Worm (Caenorhabditis elegans) whole organism, midembryonic: ENCODE data around the gene srm-2.
"Not testable (repeated sequence)": the region's sequence is repeated elsewhere in the genome, so short reads cannot be mapped to it uniquely, and the experiment has no call there.

Experiments
- T22C8.4 ChIP-seq: fragments of 200-800 bp; sonication (Bioruptor generic); IDR thresholded peaks from 2 replicates; pipeline ENCODE4 v1.3.6; 2022; ENCODE audit warnings: missing genetic modification characterization, missing compliant biosample characterization
- cog-1 ChIP-seq: sonication (generic microtip); optimal IDR thresholded peaks from 2 replicates; lab custom pipeline; 2016; ENCODE audit warnings: missing genetic modification characterization, missing compliant biosample characterization
- flt-1 ChIP-seq: fragments of 200-800 bp; sonication (Bioruptor generic); IDR thresholded peaks from 2 replicates; pipeline ENCODE4 v1.3.6; 2022; ENCODE audit warnings: missing genetic modification characterization, missing compliant biosample characterization
- klf-2 ChIP-seq: fragments of 200-800 bp; sonication (Bioruptor generic); conservative IDR thresholded peaks from 2 replicates; pipeline ENCODE4 v1.3.6; 2022; ENCODE audit warnings: missing genetic modification reagents, missing genetic modification characterization, missing compliant biosample characterization
- med-1 ChIP-seq: sonication (generic microtip); optimal IDR thresholded peaks from 2 replicates; lab custom pipeline; 2017; ENCODE audit warnings: missing genetic modification characterization, mild to moderate bottlenecking, missing compliant biosample characterization, antibody characterized with exemption, missing genetic modification reagents; ENCODE audit not compliant: insufficient read depth
- ref-1 ChIP-seq: fragments of 200-800 bp; sonication (Bioruptor generic); conservative IDR thresholded peaks from 2 replicates; pipeline ENCODE4 v1.3.6; 2022; ENCODE audit warnings: missing genetic modification reagents, missing genetic modification characterization, missing compliant biosample characterization
- tab-1 ChIP-seq: fragments of 200-800 bp; sonication (Bioruptor generic); IDR thresholded peaks from 2 replicates; pipeline ENCODE4 v1.3.6; 2022; ENCODE audit warnings: missing genetic modification characterization, missing compliant biosample characterization
- ztf-23 ChIP-seq: fragments of 200-800 bp; sonication (Bioruptor generic); IDR thresholded peaks from 2 replicates; pipeline ENCODE4 v1.3.6; 2022; ENCODE audit warnings: missing genetic modification reagents, missing genetic modification characterization, missing compliant biosample characterization
- ztf-29 ChIP-seq: fragments of 200-800 bp; sonication (Bioruptor generic); IDR thresholded peaks from 2 replicates; pipeline ENCODE4 v1.3.6; 2022; ENCODE audit warnings: missing genetic modification reagents, missing genetic modification characterization, missing compliant biosample characterization

Gene srm-2

DNA sequence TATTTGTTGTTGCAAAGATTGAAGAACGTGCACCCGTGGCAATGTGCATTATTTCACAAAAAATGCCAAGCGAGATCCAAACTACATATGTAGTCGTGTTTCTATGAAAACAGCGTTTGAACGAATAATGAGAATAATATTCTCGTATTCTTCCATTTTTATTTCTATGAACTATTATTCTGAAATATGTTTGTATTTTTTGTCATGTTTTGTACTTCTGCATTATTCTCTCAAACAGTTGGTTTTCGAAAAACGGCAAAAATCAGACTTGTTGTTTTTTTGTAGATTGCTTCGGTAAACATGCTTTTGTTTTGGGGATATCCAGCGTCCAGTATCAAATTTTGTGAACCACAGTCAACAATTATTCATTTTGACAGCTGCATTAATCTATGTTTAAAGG is 22.2 kb upstream of the srm-2 start, which contains the start of gene clec-177:
clec-177 (plus strand) TSS at position 301 of the 400 bp plus-strand sequence.
- no peak for TF ChIP-seq klf-2 (GFP tag; lab: Robert Waterston, UW)
- no peak for TF ChIP-seq cog-1
- no peak for TF ChIP-seq med-1
- TF ChIP-seq flt-1 (GFP tag; lab: Robert Waterston, UW): no peak
- no peak for TF ChIP-seq ztf-29 (GFP tag; lab: Robert Waterston, UW)
- TF ChIP-seq ztf-23 (GFP tag; lab: Robert Waterston, UW): no peak
- no peak for TF ChIP-seq T22C8.4 (GFP tag; lab: Robert Waterston, UW)
- TF ChIP-seq tab-1 (GFP tag; lab: Robert Waterston, UW): no peak
- TF ChIP-seq ref-1 (GFP tag; lab: Robert Waterston, UW): no peak

DNA sequence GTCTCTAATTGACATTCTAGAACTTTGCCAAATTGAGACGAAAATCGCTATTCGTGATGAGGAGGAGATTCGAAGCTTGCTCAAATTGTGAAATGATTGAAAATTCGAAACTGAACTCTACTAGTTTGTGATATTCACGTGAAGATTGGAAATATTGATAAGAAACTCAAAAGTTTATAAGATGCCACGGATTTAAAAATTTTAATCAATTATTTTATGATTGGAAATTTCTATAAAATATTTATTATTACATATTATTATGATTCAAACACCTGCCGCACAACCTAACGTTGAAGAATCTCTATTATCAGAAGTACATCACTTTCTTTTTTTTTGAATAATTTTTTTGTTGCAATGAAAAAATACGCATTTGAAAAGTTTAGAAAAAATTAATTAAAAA is 19.9 kb upstream of the srm-2 start, which contains the start of gene E03H12.7:
E03H12.7 (minus strand) TSS at position 101 of the 400 bp plus-strand sequence.
- TF ChIP-seq klf-2 (GFP tag; lab: Robert Waterston, UW): no peak
- TF ChIP-seq ztf-23 (GFP tag; lab: Robert Waterston, UW): no peak
- TF ChIP-seq ref-1 (GFP tag; lab: Robert Waterston, UW): no peak
- TF ChIP-seq flt-1 (GFP tag; lab: Robert Waterston, UW): no peak
- no peak for TF ChIP-seq cog-1
- TF ChIP-seq ztf-29 (GFP tag; lab: Robert Waterston, UW): no peak
- TF ChIP-seq med-1: no peak
- TF ChIP-seq T22C8.4 (GFP tag; lab: Robert Waterston, UW): no peak
- TF ChIP-seq tab-1 (GFP tag; lab: Robert Waterston, UW): no peak

- TF ChIP-seq ref-1 (GFP tag; lab: Robert Waterston, UW) (no peak), klf-2 (GFP tag; lab: Robert Waterston, UW) (no peak), tab-1 (GFP tag; lab: Robert Waterston, UW) (no peak), flt-1 (GFP tag; lab: Robert Waterston, UW) (no peak), med-1 (no peak), ztf-23 (GFP tag; lab: Robert Waterston, UW) (no peak), ztf-29 (GFP tag; lab: Robert Waterston, UW) (no peak), cog-1 (no peak), T22C8.4 (GFP tag; lab: Robert Waterston, UW) (no peak)
These were observed 16.4 kb upstream of the srm-2 start, which contains the start of gene str-162 for ce11 chrIV:4992089-4992488. Gene str-162 (plus strand): TSS chrIV:4992389.

DNA sequence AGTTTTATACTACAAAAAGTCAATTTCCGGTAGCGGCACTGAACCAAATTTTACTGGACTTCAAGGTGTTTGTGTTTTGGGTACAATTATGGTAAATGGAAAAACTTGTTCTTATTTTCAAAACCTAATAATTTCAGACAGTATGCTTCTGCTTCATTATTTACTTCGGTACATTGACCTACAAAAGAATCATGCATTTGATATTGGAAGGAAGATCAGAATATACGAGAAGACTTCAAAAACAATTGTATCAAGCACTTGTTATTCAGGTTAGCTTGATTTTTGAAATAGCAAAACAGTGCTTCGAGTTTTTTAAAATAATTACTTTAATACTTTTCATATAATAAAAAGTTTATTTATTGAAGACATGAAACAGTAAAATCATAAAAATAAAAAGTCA is 15.3 kb upstream of the srm-2 start:
- TF ChIP-seq med-1 (no peak), ref-1 (GFP tag; lab: Robert Waterston, UW) (no peak), tab-1 (GFP tag; lab: Robert Waterston, UW) (no peak)

- TF ChIP-seq ztf-23 (GFP tag; lab: Robert Waterston, UW) (no peak), ztf-29 (GFP tag; lab: Robert Waterston, UW) (no peak), flt-1 (GFP tag; lab: Robert Waterston, UW) (no peak), ref-1 (GFP tag; lab: Robert Waterston, UW) (no peak), klf-2 (GFP tag; lab: Robert Waterston, UW) (no peak), tab-1 (GFP tag; lab: Robert Waterston, UW) (no peak), med-1 (no peak), T22C8.4 (GFP tag; lab: Robert Waterston, UW) (no peak), cog-1 (no peak)
These were observed 12.6 kb upstream of the srm-2 start, which contains the start of gene ssq-2 for ce11 chrIV:4995842-4996241. Gene ssq-2 (plus strand): TSS chrIV:4996142.

DNA sequence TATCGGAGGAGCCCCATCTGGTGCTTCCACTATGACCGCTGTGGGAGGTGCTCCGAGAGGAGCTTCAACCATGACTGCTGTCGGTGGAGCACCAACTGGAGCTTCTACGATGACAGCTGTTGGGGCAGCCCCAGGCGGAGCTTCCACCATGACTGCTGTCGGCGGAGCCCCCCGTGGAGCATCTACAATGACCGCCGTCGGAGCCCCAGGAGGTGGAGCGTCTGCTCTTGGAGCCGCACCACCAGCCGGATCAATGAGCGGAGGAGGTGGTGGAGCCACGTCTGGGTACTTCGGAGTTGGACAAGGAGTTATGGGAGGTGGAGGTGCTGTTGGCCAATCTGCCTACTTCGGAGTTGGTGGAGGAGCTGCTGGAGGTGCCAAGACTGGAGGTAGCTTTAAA is 11.5 kb upstream of the srm-2 start:
- TF ChIP-seq flt-1 (GFP tag; lab: Robert Waterston, UW): no peak
- no peak for TF ChIP-seq med-1
- no peak for TF ChIP-seq klf-2 (GFP tag; lab: Robert Waterston, UW)
- TF ChIP-seq ztf-29 (GFP tag; lab: Robert Waterston, UW): no peak
- TF ChIP-seq cog-1: no peak
- no peak for TF ChIP-seq ztf-23 (GFP tag; lab: Robert Waterston, UW)
- no peak for TF ChIP-seq tab-1 (GFP tag; lab: Robert Waterston, UW)
- no peak for TF ChIP-seq T22C8.4 (GFP tag; lab: Robert Waterston, UW)
- no peak for TF ChIP-seq ref-1 (GFP tag; lab: Robert Waterston, UW)

DNA sequence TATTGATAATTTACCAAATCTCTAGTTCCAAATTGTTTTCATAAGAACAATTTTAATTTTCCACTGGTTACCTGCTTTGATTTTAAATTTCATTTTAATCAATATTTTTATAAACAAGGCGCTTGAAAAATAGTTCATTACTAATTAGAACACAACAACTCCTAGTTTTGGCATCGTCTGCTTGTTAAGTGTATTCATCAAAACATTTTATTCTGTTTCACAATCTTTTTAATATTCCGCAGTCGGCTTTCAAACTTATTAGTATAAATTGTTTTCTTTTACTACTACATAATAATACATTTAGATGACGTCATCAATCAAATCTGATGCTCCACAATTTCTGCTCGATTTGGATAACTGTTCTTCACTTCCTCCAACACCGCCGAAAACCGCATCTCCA is 6.0 kb upstream of the srm-2 start, which contains the start of gene pes-1:
pes-1 (plus strand) TSS at position 301 of the 400 bp plus-strand sequence.
- no peak for TF ChIP-seq med-1
- no peak for TF ChIP-seq flt-1 (GFP tag; lab: Robert Waterston, UW)
- TF ChIP-seq klf-2 (GFP tag; lab: Robert Waterston, UW): no peak
- no peak for TF ChIP-seq ztf-23 (GFP tag; lab: Robert Waterston, UW)
- TF ChIP-seq ztf-29 (GFP tag; lab: Robert Waterston, UW): no peak
- TF ChIP-seq ref-1 (GFP tag; lab: Robert Waterston, UW): no peak
- no peak for TF ChIP-seq tab-1 (GFP tag; lab: Robert Waterston, UW)
- TF ChIP-seq T22C8.4 (GFP tag; lab: Robert Waterston, UW): no peak
- TF ChIP-seq cog-1: no peak

- no peak for TF ChIP-seq tab-1 (GFP tag; lab: Robert Waterston, UW)
- TF ChIP-seq ref-1 (GFP tag; lab: Robert Waterston, UW): no peak
- no peak for TF ChIP-seq med-1
- TF ChIP-seq klf-2 (GFP tag; lab: Robert Waterston, UW): no peak
- no peak for TF ChIP-seq ztf-23 (GFP tag; lab: Robert Waterston, UW)
- TF ChIP-seq T22C8.4 (GFP tag; lab: Robert Waterston, UW): no peak
- TF ChIP-seq flt-1 (GFP tag; lab: Robert Waterston, UW): no peak
- TF ChIP-seq ztf-29 (GFP tag; lab: Robert Waterston, UW): no peak
- no peak for TF ChIP-seq cog-1
These were observed 3.3 kb upstream of the srm-2 start for ce11 chrIV:5005154-5005553.

DNA sequence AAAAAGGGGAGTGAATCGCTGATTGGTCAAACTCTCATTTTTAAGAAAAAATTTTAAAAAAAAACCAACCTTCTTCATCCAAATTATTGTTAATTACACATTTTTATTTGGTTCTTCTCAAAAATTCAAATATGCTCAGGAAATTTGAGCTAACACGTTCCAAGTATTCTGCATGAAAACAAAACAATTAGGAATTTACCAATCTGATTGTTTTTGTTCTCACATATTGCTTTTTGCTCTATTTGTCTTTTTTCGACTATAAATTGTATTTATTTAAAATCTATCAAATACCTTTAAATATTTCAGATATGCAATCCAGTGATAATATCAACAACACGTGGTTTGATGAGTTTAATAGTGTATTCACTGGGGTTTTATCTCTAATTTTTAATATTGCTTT is 3.8 kb downstream of the srm-2 start, which contains the start of gene srm-1:
srm-1 (plus strand) TSS at position 301 of the 400 bp plus-strand sequence.
- TF ChIP-seq med-1: no peak
- TF ChIP-seq tab-1 (GFP tag; lab: Robert Waterston, UW): no peak

ce11 chrIV:5016461-5016860 is 8.0 kb downstream of the srm-2 start, which contains the start of gene ssq-4:
Gene ssq-4 (plus strand): TSS chrIV:5016479.
- not testable (repeated sequence) for TF ChIP-seq ztf-29 (GFP tag; lab: Robert Waterston, UW); cog-1; tab-1 (GFP tag; lab: Robert Waterston, UW)
